Worm (Caenorhabditis elegans): ENCODE data around the gene din-1.

- no peak for TF ChIP-seq elt-3 (tag; optimal IDR thresholded peaks at IDR 0.05)
- TF ChIP-seq unc-62 (GFP tag; optimal IDR thresholded peaks at IDR 0.05): no peak
- TF ChIP-seq ces-1 (GFP tag; optimal IDR thresholded peaks at IDR 0.05): no peak
- TF ChIP-seq lin-13 (tag; optimal IDR thresholded peaks at IDR 0.05): no peak
- no peak for TF ChIP-seq nhr-76 (tag; optimal IDR thresholded peaks at IDR 0.05)
- no peak for TF ChIP-seq lsy-2 (tag; optimal IDR thresholded peaks at IDR 0.05)
These were observed 4.4 kb upstream of the din-1 start for ce11 chrII:11637817-11638216.

Measured in whole organism, mixed stage, embryonic.